Fruit fly (Drosophila melanogaster): ENCODE results near the gene Mst84Db.

dm6 chr3R:7365527-7365926 lies at the start of gene Mst84Db, which contains the start of gene Mst84Da:
- TF ChIP-seq gro (GFP tag; optimal IDR thresholded peaks at IDR 0.05) (no peak), lov (optimal IDR thresholded peaks at IDR 0.05) (no peak), lov (GFP tag; IDR thresholded peaks at IDR 0.05) (no peak), CG13287 (GFP tag; IDR thresholded peaks at IDR 0.05; ENCODE audit: partially characterized antibody) (no peak), CG17361 (GFP tag; IDR thresholded peaks at IDR 0.05) (no peak), hb (GFP tag; IDR thresholded peaks at IDR 0.05; ENCODE audit: partially characterized antibody) (no peak), CG2199 (GFP tag; IDR thresholded peaks at IDR 0.05) (no peak), CG17802 (tag; optimal IDR thresholded peaks at IDR 0.05) (no peak)
